Worm (Caenorhabditis elegans) whole organism, mixed stage, embryonic: ENCODE measurements around the gene ric-8.

ENCODE experiments used
- M03D4.4 ChIP-seq: sonication (generic microtip); optimal IDR thresholded peaks from 2 replicates; lab custom pipeline; 2017; ENCODE audit warnings: mild to moderate bottlenecking, missing genetic modification characterization, missing compliant biosample characterization
- blmp-1 ChIP-seq: fragments of 150-350 bp; optimal IDR thresholded peaks from 2 replicates; lab custom pipeline; 2014; ENCODE audit warnings: missing biosample characterization, missing genetic modification characterization
- ceh-39 ChIP-seq: fragments of 150-350 bp; optimal IDR thresholded peaks from 2 replicates; lab custom pipeline; 2014; ENCODE audit warnings: missing biosample characterization, missing genetic modification characterization
- ceh-43 ChIP-seq: fragments of 200-800 bp; sonication (Bioruptor generic); optimal IDR thresholded peaks from 2 replicates; lab custom pipeline; 2018; ENCODE audit warnings: mild to moderate bottlenecking, missing genetic modification characterization, moderate library complexity, missing compliant biosample characterization
- ceh-83 ChIP-seq: fragments of 200-800 bp; sonication (Bioruptor generic); optimal IDR thresholded peaks from 2 replicates; lab custom pipeline; 2018; ENCODE audit warnings: mild to moderate bottlenecking, missing genetic modification characterization, missing compliant biosample characterization
- ces-1 ChIP-seq: fragments of 150-350 bp; optimal IDR thresholded peaks from 2 replicates; lab custom pipeline; 2014; ENCODE audit warnings: missing biosample characterization, missing genetic modification reagents, missing genetic modification characterization
- cnd-1 ChIP-seq: fragments of 200-800 bp; sonication (Bioruptor generic); optimal IDR thresholded peaks from 2 replicates; lab custom pipeline; 2018; ENCODE audit warnings: mild to moderate bottlenecking, missing genetic modification characterization, missing compliant biosample characterization
- elt-1 ChIP-seq: sonication (generic microtip); optimal IDR thresholded peaks from 2 replicates; lab custom pipeline; 2017; ENCODE audit warnings: missing genetic modification characterization, mild to moderate bottlenecking, missing compliant biosample characterization, antibody characterized with exemption, moderate library complexity, borderline replicate concordance; ENCODE audit not compliant: insufficient read depth
- elt-3 ChIP-seq: fragments of 150-350 bp; optimal IDR thresholded peaks from 2 replicates; lab custom pipeline; 2014; ENCODE audit warnings: missing biosample characterization, missing genetic modification characterization
- flh-1 ChIP-seq: fragments of 200-800 bp; sonication (Bioruptor generic); optimal IDR thresholded peaks from 2 replicates; lab custom pipeline; 2018; ENCODE audit warnings: mild to moderate bottlenecking, missing genetic modification characterization, moderate library complexity, missing compliant biosample characterization
- ham-2 ChIP-seq: fragments of 200-800 bp; sonication (Bioruptor generic); optimal IDR thresholded peaks from 2 replicates; lab custom pipeline; 2018; ENCODE audit warnings: mild to moderate bottlenecking, missing genetic modification characterization, missing compliant biosample characterization
- hlh-1 ChIP-seq: fragments of 150-350 bp; optimal IDR thresholded peaks from 2 replicates; lab custom pipeline; 2014; ENCODE audit warnings: missing biosample characterization, missing genetic modification reagents, missing genetic modification characterization
- lin-13 ChIP-seq: fragments of 150-350 bp; optimal IDR thresholded peaks from 2 replicates; lab custom pipeline; 2014; ENCODE audit warnings: missing biosample characterization, missing genetic modification characterization
- lsy-2 ChIP-seq: fragments of 150-350 bp; optimal IDR thresholded peaks from 2 replicates; lab custom pipeline; 2014; ENCODE audit warnings: missing biosample characterization, missing genetic modification characterization
- mep-1 ChIP-seq: fragments of 150-350 bp; optimal IDR thresholded peaks from 2 replicates; lab custom pipeline; 2017; ENCODE audit warnings: missing biosample characterization, missing genetic modification reagents, missing genetic modification characterization, inconsistent platforms
- mls-2 ChIP-seq: sonication (generic microtip); optimal IDR thresholded peaks from 2 replicates; lab custom pipeline; 2016; ENCODE audit warnings: mild to moderate bottlenecking, missing genetic modification characterization, moderate library complexity, missing compliant biosample characterization
- nhr-237 ChIP-seq: fragments of 150-350 bp; optimal IDR thresholded peaks from 2 replicates; lab custom pipeline; 2014; ENCODE audit warnings: missing biosample characterization, missing genetic modification characterization
- nhr-28 ChIP-seq: fragments of 150-350 bp; optimal IDR thresholded peaks from 2 replicates; lab custom pipeline; 2014; ENCODE audit warnings: missing biosample characterization, missing genetic modification characterization
- nhr-76 ChIP-seq: sonication (generic microtip); optimal IDR thresholded peaks from 2 replicates; lab custom pipeline; 2017; ENCODE audit warnings: missing biosample characterization, missing genetic modification characterization
- pha-4 ChIP-seq: fragments of 150-350 bp; optimal IDR thresholded peaks from 2 replicates; lab custom pipeline; 2018; ENCODE audit warnings: missing biosample characterization, missing genetic modification reagents, missing genetic modification characterization
- sem-2 ChIP-seq: fragments of 200-800 bp; sonication (Bioruptor generic); optimal IDR thresholded peaks from 2 replicates; lab custom pipeline; 2018; ENCODE audit warnings: mild to moderate bottlenecking, missing genetic modification characterization, missing compliant biosample characterization
- snpc-4 ChIP-seq: fragments of 150-350 bp; optimal IDR thresholded peaks from 2 replicates; lab custom pipeline; 2014; ENCODE audit warnings: missing biosample characterization, missing genetic modification characterization
- sptf-1 ChIP-seq: sonication (generic microtip); optimal IDR thresholded peaks from 2 replicates; lab custom pipeline; 2017; ENCODE audit warnings: mild to moderate bottlenecking, missing genetic modification characterization, moderate library complexity, missing compliant biosample characterization
- tbx-8 ChIP-seq: fragments of 200-800 bp; sonication (Bioruptor generic); optimal IDR thresholded peaks from 2 replicates; lab custom pipeline; 2018; ENCODE audit warnings: mild to moderate bottlenecking, missing genetic modification characterization, moderate library complexity, missing compliant biosample characterization
- unc-120 ChIP-seq: sonication (generic microtip); optimal IDR thresholded peaks from 2 replicates; lab custom pipeline; 2017; ENCODE audit warnings: missing genetic modification characterization, missing compliant biosample characterization; ENCODE audit not compliant: poor library complexity, severe bottlenecking
- unc-39 ChIP-seq: fragments of 150-350 bp; optimal IDR thresholded peaks from 2 replicates; lab custom pipeline; 2014; ENCODE audit warnings: missing biosample characterization, missing genetic modification characterization
- zip-8 ChIP-seq: fragments of 150-350 bp; optimal IDR thresholded peaks from 2 replicates; lab custom pipeline; 2014; ENCODE audit warnings: missing biosample characterization, missing genetic modification characterization

Gene ric-8

ce11 chrIV:2640950-2641349, 1.8 kb upstream of the ric-8 start, which contains the start of the genes mdf-2 and nduv-3:
TSS of gene mdf-2 (minus strand) at chrIV:2641125.
TSS of gene nduv-3 (plus strand) at chrIV:2641310.
- TF ChIP-seq ceh-39 (tag; lab: Kevin White, UChicago) (peak; percentile 75), mep-1 (tag; lab: Kevin White, UChicago) (peak; percentile 61), pha-4 (tag; lab: Kevin White, UChicago) (peak; percentile 74), ces-1 (peak; percentile 83), cnd-1 (no peak), sem-2 (GFP tag; lab: Kevin White, UChicago) (no peak), sptf-1 (tag; lab: Kevin White, UChicago) (no peak), unc-120 (tag; lab: Kevin White, UChicago) (no peak), nhr-237 (tag; lab: Kevin White, UChicago) (peak; percentile 30), lin-13 (tag; lab: Kevin White, UChicago) (peak; percentile 82), blmp-1 (tag; lab: Kevin White, UChicago) (no peak), lsy-2 (tag; lab: Kevin White, UChicago) (peak; percentile 78)

- TF ChIP-seq hlh-1 (tag; lab: Kevin White, UChicago) (no peak), sem-2 (GFP tag; lab: Kevin White, UChicago) (no peak), ceh-83 (GFP tag; lab: Kevin White, UChicago) (no peak), M03D4.4 (tag; lab: Kevin White, UChicago) (no peak), zip-8 (no peak), lin-13 (tag; lab: Kevin White, UChicago) (no peak), unc-39 (no peak), tbx-8 (GFP tag; lab: Kevin White, UChicago) (no peak), elt-1 (no peak), nhr-76 (tag; lab: Kevin White, UChicago) (no peak), snpc-4 (tag; lab: Kevin White, UChicago) (no peak), pha-4 (tag; lab: Kevin White, UChicago) (no peak), elt-3 (tag; lab: Kevin White, UChicago) (no peak)
Observed at ce11 chrIV:2642054-2642453, 719 bp upstream of the ric-8 start.

DNA sequence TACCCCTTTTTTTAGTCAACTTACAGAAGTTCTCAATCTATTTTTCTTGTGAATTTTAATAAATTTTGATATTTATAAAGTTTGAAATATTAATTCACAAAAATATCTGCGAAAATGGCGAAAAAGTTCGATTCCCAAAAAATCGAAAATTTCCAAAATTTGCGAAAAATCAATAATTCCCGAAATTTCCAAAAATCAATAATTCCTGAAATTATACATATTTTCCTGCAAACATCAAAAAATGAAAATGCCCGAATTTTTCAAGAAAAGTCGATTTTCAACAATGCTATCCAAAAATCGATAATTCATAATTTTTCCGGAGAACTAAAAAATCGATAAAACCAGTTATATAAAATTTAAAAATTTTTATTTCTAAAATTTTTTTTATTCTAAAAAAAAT, 7.3 kb downstream of the ric-8 start:
- TF ChIP-seq pha-4 (tag; lab: Kevin White, UChicago) (no peak), nhr-76 (tag; lab: Kevin White, UChicago) (no peak), ces-1 (no peak), nhr-28 (tag; lab: Kevin White, UChicago) (no peak), lin-13 (tag; lab: Kevin White, UChicago) (no peak), unc-39 (no peak), M03D4.4 (tag; lab: Kevin White, UChicago) (no peak), sem-2 (GFP tag; lab: Kevin White, UChicago) (no peak)

DNA sequence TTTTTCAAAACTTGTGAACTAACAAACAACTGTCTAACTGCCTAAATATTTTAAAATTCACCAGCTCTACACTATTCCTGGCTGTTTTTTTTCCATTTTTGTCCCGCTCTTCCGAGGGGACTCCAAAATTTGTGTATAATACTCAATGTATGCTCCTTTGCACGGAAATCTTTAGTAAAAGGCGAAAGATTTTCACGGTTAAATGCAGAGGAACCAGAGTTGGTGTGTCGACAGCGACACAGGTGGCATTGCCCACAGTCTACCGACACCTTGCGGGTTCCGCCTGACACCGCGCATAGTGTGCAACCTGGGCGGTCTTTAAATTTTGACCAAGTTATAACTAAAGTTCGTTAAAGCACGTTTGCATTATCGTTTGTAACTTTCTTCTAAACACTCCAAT, 12.2 kb downstream of the ric-8 start:
- no peak for TF ChIP-seq M03D4.4 (tag; lab: Kevin White, UChicago)
- no peak for TF ChIP-seq ceh-43 (GFP tag; lab: Kevin White, UChicago)
- no peak for TF ChIP-seq unc-39

ce11 chrIV:2656400-2657139, 13.8 kb downstream of the ric-8 start:
- TF ChIP-seq mls-2 (tag; lab: Kevin White, UChicago) = no peak
- no peak for TF ChIP-seq ceh-43 (GFP tag; lab: Kevin White, UChicago)
- TF ChIP-seq ces-1 = peak; percentile 46
- TF ChIP-seq, all 35 proteins: peak for 1

DNA sequence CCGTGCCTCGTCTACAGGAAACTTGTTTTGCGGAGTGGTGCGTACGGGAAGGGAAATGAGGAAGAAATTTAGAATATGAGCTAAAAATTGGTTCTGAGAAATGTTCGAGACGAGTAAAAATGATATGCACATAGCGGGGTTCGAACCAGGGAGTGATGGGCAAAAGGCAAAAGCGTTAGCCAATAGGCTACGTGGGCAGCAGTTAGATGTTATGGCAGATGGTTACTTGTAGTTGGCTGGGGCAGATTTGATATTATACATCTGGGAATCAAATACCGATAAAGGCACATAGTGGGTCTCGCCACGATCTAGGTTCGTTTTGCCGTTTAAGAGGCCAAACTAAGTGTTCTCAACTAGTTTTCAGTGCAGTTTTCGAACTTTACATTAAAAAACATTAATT, 14.5 kb downstream of the ric-8 start:
- TF ChIP-seq flh-1 (GFP tag; lab: Kevin White, UChicago) (no peak), ham-2 (GFP tag; lab: Kevin White, UChicago) (peak; percentile 11), sem-2 (GFP tag; lab: Kevin White, UChicago) (peak; percentile 56), mep-1 (tag; lab: Kevin White, UChicago) (no peak), ceh-83 (GFP tag; lab: Kevin White, UChicago) (peak; percentile 82), M03D4.4 (tag; lab: Kevin White, UChicago) (peak; percentile 34)
